Fruit fly (Drosophila melanogaster) Kc167 (cell line): ENCODE measurements around the gene msl-2.

ENCODE experiments used
- Myc ChIP-seq: fragments of >200 bp; optimal IDR thresholded peaks from 2 replicates; lab custom pipeline; 2017; ENCODE audit warnings: missing external identifiers
- h ChIP-seq: fragments of >200 bp; optimal IDR thresholded peaks from 3 replicates; lab custom pipeline; 2018; ENCODE audit warnings: missing external identifiers
- insv ChIP-seq: fragments of >200 bp; optimal IDR thresholded peaks from 3 replicates; lab custom pipeline; 2018; ENCODE audit warnings: missing external identifiers
- psq ChIP-seq: fragments of >200 bp; optimal IDR thresholded peaks from 2 replicates; lab custom pipeline; 2017; ENCODE audit warnings: missing external identifiers

DNA sequence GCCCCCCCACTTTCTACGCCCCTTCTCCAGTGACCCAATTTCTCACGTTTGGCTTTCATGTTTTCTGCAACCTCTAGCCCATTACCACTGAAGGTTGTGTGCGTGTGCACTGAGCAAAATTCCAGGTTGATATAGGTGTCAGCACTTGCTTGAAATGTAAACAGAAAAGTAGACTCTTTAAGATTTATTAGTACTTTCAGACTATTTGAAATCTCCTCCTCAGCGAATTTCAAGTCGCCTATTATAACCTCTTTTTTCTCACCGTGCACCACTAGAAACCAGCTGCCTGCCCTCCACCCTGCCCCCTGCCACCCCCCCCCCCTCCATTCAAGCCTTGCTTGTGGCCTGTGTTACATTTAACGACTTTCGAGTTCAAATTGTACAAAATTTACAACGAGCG lies 30.8 kb downstream of the msl-2 start:
- TF ChIP-seq insv (lab: Kevin White, UChicago) (no peak), Myc (lab: Kevin White, UChicago) (no peak), psq (lab: Kevin White, UChicago) (no peak), h (lab: Kevin White, UChicago) (no peak)
